Worm (Caenorhabditis elegans): Measurements from ENCODE around the gene srh-287.

- TF ChIP-seq him-1 (tag; optimal IDR thresholded peaks at IDR 0.05) (no peak), dao-5 (tag; optimal IDR thresholded peaks at IDR 0.05) (no peak), W03F9.2 (tag; optimal IDR thresholded peaks at IDR 0.05) (no peak)
These were observed 35.6 kb upstream of the srh-287 start, which contains the start of the genes C47A10.16 and srh-283 for ce11 chrV:17765077-17765476.

Measured in whole organism, L4/young adult.